Fruit fly (Drosophila melanogaster) whole organism, pupa: ENCODE results near the gene CG32486.

Source experiments
- CG12605 ChIP-seq: fragments of 200-800 bp; sonication (Bioruptor generic); IDR thresholded peaks from 2 replicates; pipeline ENCODE4 v1.3.6; 2022; ENCODE audit warnings: missing biosample characterization, missing genetic modification characterization
- CG17806 ChIP-seq: fragments of 200-800 bp; sonication (Bioruptor generic); optimal IDR thresholded peaks from 2 replicates; lab custom pipeline; 2018; ENCODE audit warnings: missing biosample characterization, mild to moderate bottlenecking, missing genetic modification characterization, moderate library complexity
- CG32121 ChIP-seq: fragments of 200-800 bp; sonication (Bioruptor generic); IDR thresholded peaks from 2 replicates; pipeline ENCODE4 v1.3.6; 2022; ENCODE audit warnings: missing biosample characterization, missing genetic modification characterization
- CG34367 ChIP-seq: fragments of 200-800 bp; sonication (Bioruptor generic); optimal IDR thresholded peaks from 2 replicates; lab custom pipeline; 2018; ENCODE audit warnings: missing biosample characterization, mild to moderate bottlenecking, missing genetic modification characterization
- CG4496 ChIP-seq: fragments of 200-800 bp; sonication (Bioruptor generic); IDR thresholded peaks from 3 replicates; pipeline ENCODE4 v1.3.6; 2022; ENCODE audit warnings: missing biosample characterization, missing genetic modification characterization
- CG8301 ChIP-seq: fragments of 200-800 bp; sonication (Bioruptor generic); optimal IDR thresholded peaks from 2 replicates; lab custom pipeline; 2018; ENCODE audit warnings: missing biosample characterization, mild to moderate bottlenecking, missing genetic modification characterization
- CG9948 ChIP-seq: fragments of 200-800 bp; sonication (Bioruptor generic); optimal IDR thresholded peaks from 2 replicates; lab custom pipeline; 2018; ENCODE audit warnings: missing biosample characterization, mild to moderate bottlenecking, missing genetic modification characterization, moderate library complexity
- Pif1A ChIP-seq: fragments of 200-800 bp; sonication (Bioruptor generic); optimal IDR thresholded peaks from 3 replicates; lab custom pipeline; 2016; ENCODE audit warnings: missing biosample characterization, missing genetic modification characterization
- Pif1B ChIP-seq: fragments of 200-800 bp; sonication (Bioruptor generic); optimal IDR thresholded peaks from 3 replicates; lab custom pipeline; 2016; ENCODE audit warnings: missing biosample characterization, missing genetic modification characterization
- fd96Ca ChIP-seq: fragments of 200-800 bp; sonication (Bioruptor generic); IDR thresholded peaks from 3 replicates; pipeline ENCODE4 v1.3.6; 2022; ENCODE audit warnings: missing biosample characterization, missing genetic modification characterization
- gl ChIP-seq: fragments of 200-800 bp; sonication (Bioruptor generic); optimal IDR thresholded peaks from 2 replicates; lab custom pipeline; 2018; ENCODE audit warnings: missing biosample characterization, mild to moderate bottlenecking, missing genetic modification characterization

DNA sequence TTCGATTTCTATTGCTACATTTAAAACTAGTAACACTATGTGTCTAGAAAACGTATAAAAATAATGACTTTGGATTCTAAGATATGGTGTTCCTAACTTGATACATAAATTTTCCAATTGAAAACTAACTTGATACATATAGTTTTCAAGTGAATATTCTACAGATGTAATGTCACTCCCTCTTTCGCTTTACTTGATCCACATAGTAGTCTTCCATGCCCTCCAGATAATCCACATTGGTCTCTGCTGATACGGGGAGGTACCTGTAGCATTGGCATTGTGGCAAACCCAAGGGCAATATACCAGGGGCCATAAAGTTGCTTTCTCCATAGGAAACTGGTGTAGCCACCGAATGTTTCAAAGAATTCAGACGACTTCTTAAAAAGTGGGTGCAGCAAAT is 40.5 kb upstream of the CG32486 start, which contains the start of gene CG45066:
- TF ChIP-seq Pif1B (no peak), Pif1A (no peak), CG12605 (GFP tag; lab: Robert Waterston, UW) (no peak), CG32121 (GFP tag; lab: Robert Waterston, UW) (no peak), CG17806 (tag; lab: Kevin White, UChicago) (no peak), CG9948 (tag; lab: Kevin White, UChicago) (no peak), fd96Ca (GFP tag; lab: Robert Waterston, UW) (no peak), CG4496 (GFP tag; lab: Robert Waterston, UW) (no peak), CG8301 (tag; lab: Kevin White, UChicago) (no peak), CG34367 (tag; lab: Kevin White, UChicago) (no peak), gl (tag; lab: Kevin White, UChicago) (no peak)
